Fruit fly (Drosophila melanogaster) whole organism, embryonic: ENCODE measurements around the gene scyl.

Experiments used
- CG11504 ChIP-seq: fragments of 200-800 bp; sonication (Bioruptor generic); optimal IDR thresholded peaks from 3 replicates; lab custom pipeline; 2019; ENCODE audit warnings: missing biosample characterization, mild to moderate bottlenecking, missing genetic modification characterization, moderate library complexity
- CG11723 ChIP-seq: fragments of 200-800 bp; sonication (Bioruptor generic); optimal IDR thresholded peaks from 2 replicates; lab custom pipeline; 2017; ENCODE audit warnings: missing biosample characterization, mild to moderate bottlenecking, missing genetic modification characterization
- CG17359 ChIP-seq: fragments of 200-800 bp; sonication (Bioruptor generic); optimal IDR thresholded peaks from 3 replicates; lab custom pipeline; 2018; ENCODE audit warnings: missing biosample characterization, mild to moderate bottlenecking, missing genetic modification characterization, moderate library complexity
- CG2678 ChIP-seq: fragments of 200-800 bp; sonication (Bioruptor generic); optimal IDR thresholded peaks from 3 replicates; lab custom pipeline; 2019; ENCODE audit warnings: missing biosample characterization, mild to moderate bottlenecking, missing genetic modification characterization, moderate library complexity
- CG31224 ChIP-seq: fragments of 200-800 bp; sonication (Bioruptor generic); IDR thresholded peaks from 2 replicates; pipeline ENCODE4 v1.3.6; 2022; ENCODE audit warnings: missing biosample characterization, missing genetic modification characterization
- CG3163 ChIP-seq: fragments of 200-800 bp; sonication (Bioruptor generic); optimal IDR thresholded peaks from 3 replicates; lab custom pipeline; 2016; ENCODE audit warnings: missing biosample characterization, missing genetic modification characterization
- CG33213 ChIP-seq: fragments of 200-800 bp; sonication (Bioruptor generic); optimal IDR thresholded peaks from 3 replicates; lab custom pipeline; 2016; ENCODE audit warnings: missing biosample characterization, missing genetic modification characterization
- CG33557 ChIP-seq: fragments of 200-800 bp; sonication (Bioruptor generic); optimal IDR thresholded peaks from 2 replicates; lab custom pipeline; 2019; ENCODE audit warnings: missing biosample characterization, mild to moderate bottlenecking, missing genetic modification characterization, moderate library complexity
- CG34422 ChIP-seq: fragments of 200-800 bp; sonication (Bioruptor generic); IDR thresholded peaks from 3 replicates; pipeline ENCODE4 v1.3.6; 2022; ENCODE audit warnings: missing biosample characterization, missing genetic modification characterization
- CG3995 ChIP-seq: fragments of 200-800 bp; sonication (Bioruptor generic); optimal IDR thresholded peaks from 3 replicates; lab custom pipeline; 2016; ENCODE audit warnings: missing biosample characterization, missing genetic modification characterization
- CG42726 ChIP-seq: fragments of 200-800 bp; sonication (Bioruptor generic); IDR thresholded peaks from 2 replicates; pipeline ENCODE4 v1.3.6; 2022; ENCODE audit warnings: missing biosample characterization, missing genetic modification characterization; ENCODE audit not compliant: partially characterized antibody
- CG4328 ChIP-seq: fragments of 200-800 bp; sonication (Bioruptor generic); optimal IDR thresholded peaks from 3 replicates; lab custom pipeline; 2017; ENCODE audit warnings: missing biosample characterization, missing genetic modification reagents, missing genetic modification characterization
- CG7839 ChIP-seq: fragments of 200-800 bp; sonication (Bioruptor generic); optimal IDR thresholded peaks from 3 replicates; lab custom pipeline; 2018; ENCODE audit warnings: missing biosample characterization, mild to moderate bottlenecking, missing genetic modification characterization, moderate library complexity
- CG8924 ChIP-seq: fragments of 200-800 bp; optimal IDR thresholded peaks from 3 replicates; lab custom pipeline; 2019; ENCODE audit warnings: missing biosample characterization, mild to moderate bottlenecking, missing genetic modification characterization, moderate library complexity
- CG8944 ChIP-seq: fragments of 200-800 bp; sonication (Bioruptor generic); optimal IDR thresholded peaks from 3 replicates; lab custom pipeline; 2016; ENCODE audit warnings: missing biosample characterization, missing genetic modification characterization
- CG9437 ChIP-seq: fragments of 200-800 bp; sonication (Bioruptor generic); optimal IDR thresholded peaks from 2 replicates; lab custom pipeline; 2018; ENCODE audit warnings: missing biosample characterization, mild to moderate bottlenecking, missing genetic modification characterization
- CTCF ChIP-seq: fragments of 200-800 bp; sonication (Bioruptor generic); optimal IDR thresholded peaks from 2 replicates; lab custom pipeline; 2017; ENCODE audit warnings: missing biosample characterization, mild to moderate bottlenecking, missing genetic modification characterization, moderate library complexity
- Camta ChIP-seq: fragments of 200-800 bp; sonication (Bioruptor generic); optimal IDR thresholded peaks from 2 replicates; lab custom pipeline; 2016; ENCODE audit warnings: missing biosample characterization, missing genetic modification characterization
- HLH3B ChIP-seq: fragments of 200-800 bp; sonication (Bioruptor generic); IDR thresholded peaks from 2 replicates; pipeline ENCODE4 v1.3.6; 2022; ENCODE audit warnings: missing biosample characterization, missing genetic modification characterization
- Hand ChIP-seq: fragments of 200-800 bp; sonication (Bioruptor generic); optimal IDR thresholded peaks from 2 replicates; lab custom pipeline; 2017; ENCODE audit warnings: mild to moderate bottlenecking, missing biosample characterization, missing genetic modification reagents, missing genetic modification characterization
- Hmr ChIP-seq: fragments of 200-800 bp; sonication (Bioruptor generic); optimal IDR thresholded peaks from 3 replicates; lab custom pipeline; 2017; ENCODE audit warnings: mild to moderate bottlenecking, missing biosample characterization, missing genetic modification reagents, missing genetic modification characterization
- Hmx ChIP-seq: fragments of 200-800 bp; sonication (Bioruptor generic); optimal IDR thresholded peaks from 2 replicates; lab custom pipeline; 2016; ENCODE audit warnings: missing biosample characterization, missing genetic modification characterization
- Hr3 ChIP-seq: fragments of 200-800 bp; sonication (Bioruptor generic); optimal IDR thresholded peaks from 3 replicates; lab custom pipeline; 2016; ENCODE audit warnings: missing biosample characterization, missing genetic modification characterization
- Hr78 ChIP-seq, 2 experiments: fragments of 200-800 bp in 1 of 2; fragments of >200 bp in 1 of 2; sonication (Bioruptor generic) in 1 of 2; optimal IDR thresholded peaks; 2 replicates each; lab custom pipeline; 2017 to 2019; ENCODE audit warnings: missing biosample characterization in 2 of 2, missing genetic modification characterization in 2 of 2, mild to moderate bottlenecking in 1 of 2, moderate library complexity in 1 of 2
- MBD-R2 ChIP-seq: fragments of 200-800 bp; sonication (Bioruptor generic); IDR thresholded peaks from 2 replicates; pipeline ENCODE4 v1.3.6; 2022; ENCODE audit warnings: missing biosample characterization, missing genetic modification characterization
- Meics ChIP-seq: fragments of 200-800 bp; sonication (Bioruptor generic); optimal IDR thresholded peaks from 2 replicates; lab custom pipeline; 2017; ENCODE audit warnings: missing biosample characterization, mild to moderate bottlenecking, missing genetic modification characterization
- Pdp1 ChIP-seq, 2 experiments: fragments of 200-800 bp; sonication (Bioruptor generic); optimal IDR thresholded peaks; 3 replicates each; lab custom pipeline; 2016; ENCODE audit warnings: missing biosample characterization in 2 of 2, missing genetic modification characterization in 2 of 2, mild to moderate bottlenecking in 1 of 2, moderate library complexity in 1 of 2
- Rx ChIP-seq: fragments of 200-800 bp; sonication (Bioruptor generic); IDR thresholded peaks from 2 replicates; pipeline ENCODE4 v1.3.6; 2022; ENCODE audit warnings: missing biosample characterization, missing genetic modification characterization
- Sry-δ ChIP-seq: fragments of 200-800 bp; sonication (Bioruptor generic); optimal IDR thresholded peaks from 2 replicates; lab custom pipeline; 2016; ENCODE audit warnings: missing biosample characterization, missing genetic modification characterization
- Xrp1 ChIP-seq: fragments of 200-800 bp; sonication (Bioruptor generic); IDR thresholded peaks from 2 replicates; pipeline ENCODE4 v1.3.6; 2022; ENCODE audit warnings: missing biosample characterization, missing genetic modification characterization
- ab ChIP-seq: fragments of 200-800 bp; sonication (Bioruptor generic); optimal IDR thresholded peaks from 2 replicates; lab custom pipeline; 2016; ENCODE audit warnings: missing biosample characterization, missing genetic modification characterization
- ato ChIP-seq: fragments of 200-800 bp; sonication (Bioruptor generic); IDR thresholded peaks from 2 replicates; pipeline ENCODE4 v1.3.6; 2022; ENCODE audit warnings: missing biosample characterization, missing genetic modification characterization; ENCODE audit not compliant: partially characterized antibody
- croc ChIP-seq: fragments of 200-800 bp; sonication (Bioruptor generic); conservative IDR thresholded peaks from 3 replicates; pipeline ENCODE4 v1.3.6; 2022; ENCODE audit warnings: missing biosample characterization, missing genetic modification characterization
- dpn ChIP-seq, 2 experiments: fragments of 200-800 bp; sonication (Bioruptor generic); optimal IDR thresholded peaks; 3 replicates each; lab custom pipeline; 2016; ENCODE audit warnings: missing biosample characterization in 2 of 2, missing genetic modification characterization in 2 of 2
- emc ChIP-seq: fragments of 200-800 bp; sonication (Bioruptor generic); optimal IDR thresholded peaks from 2 replicates; lab custom pipeline; 2016; ENCODE audit warnings: missing biosample characterization, missing genetic modification characterization
- esg ChIP-seq: fragments of 200-800 bp; sonication (Bioruptor generic); conservative IDR thresholded peaks from 2 replicates; pipeline ENCODE4 v1.3.6; 2022; ENCODE audit warnings: missing biosample characterization, missing genetic modification characterization
- fd3F ChIP-seq: fragments of 200-800 bp; sonication (Bioruptor generic); optimal IDR thresholded peaks from 2 replicates; lab custom pipeline; 2018; ENCODE audit warnings: missing biosample characterization, mild to moderate bottlenecking, missing genetic modification characterization, moderate library complexity
- fu2 ChIP-seq: fragments of 200-800 bp; sonication (Bioruptor generic); optimal IDR thresholded peaks from 2 replicates; lab custom pipeline; 2016; ENCODE audit warnings: missing biosample characterization, missing genetic modification characterization
- grau ChIP-seq: fragments of 200-800 bp; optimal IDR thresholded peaks from 3 replicates; lab custom pipeline; 2019; ENCODE audit warnings: missing biosample characterization, mild to moderate bottlenecking, missing genetic modification characterization, moderate library complexity
- jing ChIP-seq: fragments of 200-800 bp; sonication (Bioruptor generic); optimal IDR thresholded peaks from 2 replicates; lab custom pipeline; 2018; ENCODE audit warnings: missing biosample characterization, mild to moderate bottlenecking, missing genetic modification characterization
- ken ChIP-seq: fragments of 200-800 bp; sonication (Bioruptor generic); IDR thresholded peaks from 3 replicates; pipeline ENCODE4 v1.3.6; 2022; ENCODE audit warnings: missing biosample characterization, missing genetic modification characterization
- knrl ChIP-seq: fragments of 200-800 bp; sonication (Bioruptor generic); IDR thresholded peaks from 3 replicates; pipeline ENCODE4 v1.3.6; 2022; ENCODE audit warnings: missing biosample characterization, missing genetic modification characterization; ENCODE audit not compliant: partially characterized antibody
- lola ChIP-seq, 3 experiments: fragments of >200 bp in 2 of 3; fragments of 200-800 bp in 1 of 3; sonication (Bioruptor generic) in 1 of 3; optimal IDR thresholded peaks; 2 replicates each; lab custom pipeline; 2017 to 2019; ENCODE audit warnings: missing biosample characterization in 3 of 3, missing genetic modification characterization in 3 of 3, mild to moderate bottlenecking in 1 of 3, moderate library complexity in 1 of 3
- nerfin-1 ChIP-seq: fragments of 200-800 bp; sonication (Bioruptor generic); optimal IDR thresholded peaks from 3 replicates; lab custom pipeline; 2019; ENCODE audit warnings: missing biosample characterization, mild to moderate bottlenecking, missing genetic modification characterization, moderate library complexity
- nerfin-2 ChIP-seq: fragments of 200-800 bp; sonication (Bioruptor generic); IDR thresholded peaks from 2 replicates; pipeline ENCODE4 v1.3.6; 2022; ENCODE audit warnings: missing biosample characterization, missing genetic modification characterization; ENCODE audit not compliant: partially characterized antibody
- pan ChIP-seq, 4 experiments: fragments of >200 bp in 3 of 4; fragments of 200-800 bp in 1 of 4; sonication (Bioruptor generic) in 1 of 4; optimal IDR thresholded peaks in 3 of 4; IDR thresholded peaks in 1 of 4; 2 replicates each; pipeline versions ENCODE4 v1.3.6 to Lab custom; 2017 to 2022; ENCODE audit warnings: missing biosample characterization in 2 of 4, missing genetic modification characterization in 2 of 4, mixed read lengths in 1 of 4
- pho ChIP-seq: fragments of 200-800 bp; sonication (Bioruptor generic); optimal IDR thresholded peaks from 2 replicates; lab custom pipeline; 2016; ENCODE audit warnings: missing biosample characterization, missing genetic modification characterization
- pum ChIP-seq: fragments of 200-800 bp; sonication (Bioruptor generic); optimal IDR thresholded peaks from 2 replicates; lab custom pipeline; 2016; ENCODE audit warnings: missing biosample characterization, missing genetic modification characterization
- sd ChIP-seq: fragments of 200-800 bp; sonication (Bioruptor generic); optimal IDR thresholded peaks from 3 replicates; lab custom pipeline; 2018; ENCODE audit warnings: missing biosample characterization, mild to moderate bottlenecking, missing genetic modification characterization, moderate library complexity
- tup ChIP-seq: fragments of 200-800 bp; sonication (Bioruptor generic); optimal IDR thresholded peaks from 2 replicates; lab custom pipeline; 2016; ENCODE audit warnings: missing biosample characterization, mild to moderate bottlenecking, missing genetic modification characterization, moderate library complexity

scyl gene

dm6 chr3L:11302906-11303305 lies 50.8 kb downstream of the scyl start (continued):
- TF ChIP-seq Sry-δ (GFP tag; lab: Kevin White, UChicago) (no peak), knrl (GFP tag; lab: Robert Waterston, UW) (no peak), CG34422 (GFP tag; lab: Robert Waterston, UW) (no peak), CG8924 (tag; lab: Kevin White, UChicago) (peak; percentile 48), CG33213 (GFP tag; lab: Kevin White, UChicago) (no peak), nerfin-1 (peak; percentile 87), croc (GFP tag; lab: Robert Waterston, UW) (no peak), Camta (no peak), sd (tag; lab: Kevin White, UChicago) (peak; percentile 40), Rx (no peak), HLH3B (0 out of 2 replicates have a peak, but pooled peaks have one; percentile 21), CG3995 (GFP tag; lab: Kevin White, UChicago) (no peak), MBD-R2 (GFP tag; lab: Robert Waterston, UW) (no peak), jing (GFP tag; lab: Kevin White, UChicago) (no peak), CG42726 (GFP tag; lab: Robert Waterston, UW) (no peak), CG7839 (tag; lab: Kevin White, UChicago) (peak; percentile 48), CG17359 (tag; lab: Kevin White, UChicago) (peak; percentile 12), CTCF (no peak), pum (no peak), CG11504 (tag; lab: Kevin White, UChicago) (peak; percentile 72), ato (GFP tag; lab: Robert Waterston, UW) (no peak), Meics (peak; percentile 25), ken (GFP tag; lab: Robert Waterston, UW) (no peak), grau (peak; percentile 40), Pdp1 (GFP tag; optimal IDR thresholded peaks at IDR 0.05; lab: Kevin White, UChicago) (no peak), Hr3 (GFP tag; lab: Kevin White, UChicago) (peak; percentile 9), esg (GFP tag; lab: Robert Waterston, UW) (0 out of 2 replicates have a peak, but pooled peaks have one; percentile 11), lola (GFP tag; optimal IDR thresholded peaks at IDR 0.05; lab: Kevin White, UChicago) (peak in 1 of 3 experiments; percentile 36), CG8944 (GFP tag; lab: Kevin White, UChicago) (no peak), CG31224 (GFP tag; lab: Robert Waterston, UW) (no peak), dpn (GFP tag; optimal IDR thresholded peaks at IDR 0.05; lab: Kevin White, UChicago) (no peak), Hr78 (GFP tag; optimal IDR thresholded peaks at IDR 0.05; lab: Kevin White, UChicago) (no peak), Hmx (GFP tag; lab: Kevin White, UChicago) (no peak), CG2678 (tag; lab: Kevin White, UChicago) (peak; percentile 57), Hmr (GFP tag; lab: Kevin White, UChicago) (peak; percentile 10), CG11723 (GFP tag; lab: Kevin White, UChicago) (no peak), CG33557 (GFP tag; lab: Kevin White, UChicago) (no peak), fu2 (no peak), CG4328 (no peak), CG9437 (GFP tag; lab: Kevin White, UChicago) (no peak), pan (optimal IDR thresholded peaks at IDR 0.05; lab: Kevin White, UChicago) (no peak), pan (GFP tag; optimal IDR thresholded peaks at IDR 0.05 in 1 of 2, IDR thresholded peaks at IDR 0.05 in 1 of 2) (no peak), fd3F (GFP tag; lab: Kevin White, UChicago) (no peak), Hand (no peak), CG3163 (GFP tag; lab: Kevin White, UChicago) (no peak), nerfin-2 (GFP tag; lab: Robert Waterston, UW) (no peak), pho (no peak), emc (no peak), tup (no peak), ab (GFP tag; lab: Kevin White, UChicago) (no peak), Xrp1 (GFP tag; lab: Robert Waterston, UW) (peak; percentile 50; the same call in 1 of the 2 replicates)
